Fruit fly (Drosophila melanogaster): ENCODE measurements around the gene mys.

The mys gene

DNA sequence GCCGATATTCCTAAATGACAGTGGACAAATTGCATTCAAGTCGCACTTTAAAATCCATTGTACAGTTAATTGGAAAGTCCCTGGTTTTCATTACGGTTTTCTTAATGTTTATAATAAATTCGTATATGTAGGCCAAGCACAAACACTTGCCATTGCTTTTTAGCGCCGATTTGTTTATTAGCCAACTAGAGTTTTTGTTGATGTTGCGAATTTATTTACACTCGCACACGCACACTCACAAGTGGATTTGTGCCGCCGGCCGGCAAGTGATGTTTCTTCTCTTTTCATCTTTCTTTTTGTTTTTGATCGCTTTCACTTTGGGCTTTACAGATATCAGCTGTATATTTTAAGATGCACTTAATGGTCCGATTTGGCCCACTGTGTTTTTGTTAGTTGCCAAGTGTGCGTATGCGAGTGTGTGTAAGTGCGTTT, 4.1 kb upstream of the mys start (continued):
- peak; percentile 65 for TF ChIP-seq CG12236 (GFP tag; optimal IDR thresholded peaks at IDR 0.05)
- TF ChIP-seq CG33213 (GFP tag; optimal IDR thresholded peaks at IDR 0.05): no peak
- TF ChIP-seq CG7987 (GFP tag; optimal IDR thresholded peaks at IDR 0.05): no peak
- no peak for TF ChIP-seq CG13287 (GFP tag; IDR thresholded peaks at IDR 0.05; ENCODE audit: partially characterized antibody)
- peak; percentile 71 for TF ChIP-seq dmrt11E (tag; optimal IDR thresholded peaks at IDR 0.05)
- TF ChIP-seq dan (GFP tag; IDR thresholded peaks at IDR 0.05): no peak
- peak; percentile 53 for TF ChIP-seq CG8281 (tag; optimal IDR thresholded peaks at IDR 0.05)
- TF ChIP-seq row (GFP tag; IDR thresholded peaks at IDR 0.05): peak; percentile 78; the same call in 2 of the 3 replicates
- TF ChIP-seq mam (GFP tag; optimal IDR thresholded peaks at IDR 0.05): peak; percentile 77
- TF ChIP-seq Blimp-1 (GFP tag; optimal IDR thresholded peaks at IDR 0.05): peak; percentile 55
- TF ChIP-seq Med (GFP tag): peak; percentile 92
- no peak for TF ChIP-seq knrl (GFP tag; IDR thresholded peaks at IDR 0.05; ENCODE audit: partially characterized antibody)
- TF ChIP-seq bowl (GFP tag; IDR thresholded peaks at IDR 0.05): no peak
- TF ChIP-seq CG3726 (GFP tag; IDR thresholded peaks at IDR 0.05): no peak
- TF ChIP-seq lab (GFP tag; optimal IDR thresholded peaks at IDR 0.05): peak; percentile 75
- no peak; the same call in 1 of the 2 replicates for TF ChIP-seq E2f2 (GFP tag; IDR thresholded peaks at IDR 0.05)
- TF ChIP-seq C15 (GFP tag; IDR thresholded peaks at IDR 0.05): no peak
- TF ChIP-seq lilli (GFP tag; optimal IDR thresholded peaks at IDR 0.05): peak; percentile 79
- TF ChIP-seq sim (GFP tag; IDR thresholded peaks at IDR 0.05): no peak
- peak; percentile 53 for TF ChIP-seq al (GFP tag; IDR thresholded peaks at IDR 0.05)
- TF ChIP-seq CG14050 (GFP tag; IDR thresholded peaks at IDR 0.05): peak; percentile 33; the same call in 2 of the 3 replicates
- TF ChIP-seq tll (GFP tag; optimal IDR thresholded peaks at IDR 0.05): no peak
- TF ChIP-seq CG7786 (GFP tag; optimal IDR thresholded peaks at IDR 0.05): peak; percentile 70
- TF ChIP-seq fru (optimal IDR thresholded peaks at IDR 0.05): no peak
- no peak for TF ChIP-seq Gsc (GFP tag; IDR thresholded peaks at IDR 0.05)
- peak; percentile 63 to 88 for TF ChIP-seq dpn (GFP tag; optimal IDR thresholded peaks at IDR 0.05)
- TF ChIP-seq Rx (GFP tag; IDR thresholded peaks at IDR 0.05): peak; percentile 50
- peak; percentile 33; the same call in 1 of the 2 replicates for TF ChIP-seq Ada2b (GFP tag; IDR thresholded peaks at IDR 0.05)
- peak; percentile 78 for TF ChIP-seq CG2712 (tag; optimal IDR thresholded peaks at IDR 0.05)
- no peak for TF ChIP-seq CG1832 (GFP tag; optimal IDR thresholded peaks at IDR 0.05)
- TF ChIP-seq CG1233 (GFP tag; optimal IDR thresholded peaks at IDR 0.05): peak; percentile 73
- TF ChIP-seq CG13424 (tag; optimal IDR thresholded peaks at IDR 0.05): peak; percentile 81
- peak; percentile 65 for TF ChIP-seq CG8924 (tag; optimal IDR thresholded peaks at IDR 0.05)
- TF ChIP-seq HHEX (GFP tag; optimal IDR thresholded peaks at IDR 0.05): peak; percentile 73
- TF ChIP-seq bigmax (GFP tag; optimal IDR thresholded peaks at IDR 0.05): no peak
- 0 out of 2 replicates have a peak, but pooled peaks have one; percentile 10 for TF ChIP-seq CG32767 (GFP tag; IDR thresholded peaks at IDR 0.05)
- TF ChIP-seq CG4404 (GFP tag; IDR thresholded peaks at IDR 0.05): peak; percentile 40; the same call in 1 of the 2 replicates
- peak; percentile 66 for TF ChIP-seq CG1647 (GFP tag; optimal IDR thresholded peaks at IDR 0.05)
- TF ChIP-seq chif (GFP tag; optimal IDR thresholded peaks at IDR 0.05): peak; percentile 61 to 78
- TF ChIP-seq CG4424 (GFP tag; optimal IDR thresholded peaks at IDR 0.05): peak; percentile 68
- TF ChIP-seq Rfx (GFP tag; IDR thresholded peaks at IDR 0.05): peak; percentile 77
- peak; percentile 28 for TF ChIP-seq CG6683 (GFP tag; optimal IDR thresholded peaks at IDR 0.05)
- TF ChIP-seq Ssrp (tag; optimal IDR thresholded peaks at IDR 0.05): peak; percentile 79
- TF ChIP-seq btn (GFP tag; optimal IDR thresholded peaks at IDR 0.05): no peak
- no peak for TF ChIP-seq mirr (GFP tag; optimal IDR thresholded peaks at IDR 0.05)
- peak; percentile 9 for TF ChIP-seq trh (GFP tag; optimal IDR thresholded peaks at IDR 0.05)
- peak; percentile 90 for TF ChIP-seq CoRest (tag; optimal IDR thresholded peaks at IDR 0.05)
- TF ChIP-seq salm (tag; optimal IDR thresholded peaks at IDR 0.05): peak; percentile 49
- no peak for TF ChIP-seq CG10462 (GFP tag; optimal IDR thresholded peaks at IDR 0.05)
- TF ChIP-seq en (GFP tag; optimal IDR thresholded peaks at IDR 0.05): peak; percentile 63
- TF ChIP-seq CG10654 (GFP tag; optimal IDR thresholded peaks at IDR 0.05): peak; percentile 33
